Worm (Caenorhabditis elegans) whole organism, mixed stage, embryonic: Measurements from ENCODE around the gene ghi-1.
A peak's percentile ranks its signal among the peaks of the same experiment; 100 is the strongest.

Experiments
- blmp-1 ChIP-seq: fragments of 150-350 bp; optimal IDR thresholded peaks from 2 replicates; lab custom pipeline; 2014; ENCODE audit warnings: missing biosample characterization, missing genetic modification characterization
- ceh-39 ChIP-seq: fragments of 150-350 bp; optimal IDR thresholded peaks from 2 replicates; lab custom pipeline; 2014; ENCODE audit warnings: missing biosample characterization, missing genetic modification characterization
- ceh-43 ChIP-seq: fragments of 200-800 bp; sonication (Bioruptor generic); optimal IDR thresholded peaks from 2 replicates; lab custom pipeline; 2018; ENCODE audit warnings: mild to moderate bottlenecking, missing genetic modification characterization, moderate library complexity, missing compliant biosample characterization
- ces-1 ChIP-seq: fragments of 150-350 bp; optimal IDR thresholded peaks from 2 replicates; lab custom pipeline; 2014; ENCODE audit warnings: missing biosample characterization, missing genetic modification reagents, missing genetic modification characterization
- cnd-1 ChIP-seq: fragments of 200-800 bp; sonication (Bioruptor generic); optimal IDR thresholded peaks from 2 replicates; lab custom pipeline; 2018; ENCODE audit warnings: mild to moderate bottlenecking, missing genetic modification characterization, missing compliant biosample characterization
- drap-1 ChIP-seq: fragments of 200-800 bp; sonication (Bioruptor generic); optimal IDR thresholded peaks from 3 replicates; lab custom pipeline; 2018; ENCODE audit warnings: mild to moderate bottlenecking, missing genetic modification characterization, missing compliant biosample characterization
- elt-1 ChIP-seq: sonication (generic microtip); optimal IDR thresholded peaks from 2 replicates; lab custom pipeline; 2017; ENCODE audit warnings: missing genetic modification characterization, mild to moderate bottlenecking, missing compliant biosample characterization, antibody characterized with exemption, moderate library complexity, borderline replicate concordance; ENCODE audit not compliant: insufficient read depth
- elt-3 ChIP-seq: fragments of 150-350 bp; optimal IDR thresholded peaks from 2 replicates; lab custom pipeline; 2014; ENCODE audit warnings: missing biosample characterization, missing genetic modification characterization
- ham-2 ChIP-seq: fragments of 200-800 bp; sonication (Bioruptor generic); optimal IDR thresholded peaks from 2 replicates; lab custom pipeline; 2018; ENCODE audit warnings: mild to moderate bottlenecking, missing genetic modification characterization, missing compliant biosample characterization
- hlh-1 ChIP-seq: fragments of 150-350 bp; optimal IDR thresholded peaks from 2 replicates; lab custom pipeline; 2014; ENCODE audit warnings: missing biosample characterization, missing genetic modification reagents, missing genetic modification characterization
- lin-13 ChIP-seq: fragments of 150-350 bp; optimal IDR thresholded peaks from 2 replicates; lab custom pipeline; 2014; ENCODE audit warnings: missing biosample characterization, missing genetic modification characterization
- lin-32 ChIP-seq: fragments of 200-800 bp; sonication (Bioruptor generic); optimal IDR thresholded peaks from 2 replicates; lab custom pipeline; 2018; ENCODE audit warnings: mild to moderate bottlenecking, missing genetic modification characterization, missing compliant biosample characterization
- lsy-2 ChIP-seq: fragments of 150-350 bp; optimal IDR thresholded peaks from 2 replicates; lab custom pipeline; 2014; ENCODE audit warnings: missing biosample characterization, missing genetic modification characterization
- mab-5 ChIP-seq: fragments of 150-350 bp; optimal IDR thresholded peaks from 2 replicates; lab custom pipeline; 2014; ENCODE audit warnings: missing biosample characterization, missing genetic modification characterization
- mep-1 ChIP-seq: fragments of 150-350 bp; optimal IDR thresholded peaks from 2 replicates; lab custom pipeline; 2017; ENCODE audit warnings: missing biosample characterization, missing genetic modification reagents, missing genetic modification characterization, inconsistent platforms
- nhr-12 ChIP-seq: fragments of 150-350 bp; optimal IDR thresholded peaks from 2 replicates; lab custom pipeline; 2014; ENCODE audit warnings: missing biosample characterization, missing genetic modification characterization
- nhr-2 ChIP-seq: fragments of 150-350 bp; optimal IDR thresholded peaks from 2 replicates; lab custom pipeline; 2014; ENCODE audit warnings: missing biosample characterization, missing genetic modification characterization
- nhr-237 ChIP-seq: fragments of 150-350 bp; optimal IDR thresholded peaks from 2 replicates; lab custom pipeline; 2014; ENCODE audit warnings: missing biosample characterization, missing genetic modification characterization
- nhr-28 ChIP-seq: fragments of 150-350 bp; optimal IDR thresholded peaks from 2 replicates; lab custom pipeline; 2014; ENCODE audit warnings: missing biosample characterization, missing genetic modification characterization
- nhr-76 ChIP-seq: sonication (generic microtip); optimal IDR thresholded peaks from 2 replicates; lab custom pipeline; 2017; ENCODE audit warnings: missing biosample characterization, missing genetic modification characterization
- pha-4 ChIP-seq: fragments of 150-350 bp; optimal IDR thresholded peaks from 2 replicates; lab custom pipeline; 2018; ENCODE audit warnings: missing biosample characterization, missing genetic modification reagents, missing genetic modification characterization
- sem-2 ChIP-seq: fragments of 200-800 bp; sonication (Bioruptor generic); optimal IDR thresholded peaks from 2 replicates; lab custom pipeline; 2018; ENCODE audit warnings: mild to moderate bottlenecking, missing genetic modification characterization, missing compliant biosample characterization
- sptf-1 ChIP-seq: sonication (generic microtip); optimal IDR thresholded peaks from 2 replicates; lab custom pipeline; 2017; ENCODE audit warnings: mild to moderate bottlenecking, missing genetic modification characterization, moderate library complexity, missing compliant biosample characterization
- unc-120 ChIP-seq: sonication (generic microtip); optimal IDR thresholded peaks from 2 replicates; lab custom pipeline; 2017; ENCODE audit warnings: missing genetic modification characterization, missing compliant biosample characterization; ENCODE audit not compliant: poor library complexity, severe bottlenecking
- unc-39 ChIP-seq: fragments of 150-350 bp; optimal IDR thresholded peaks from 2 replicates; lab custom pipeline; 2014; ENCODE audit warnings: missing biosample characterization, missing genetic modification characterization
- unc-62 ChIP-seq: fragments of 150-350 bp; optimal IDR thresholded peaks from 2 replicates; lab custom pipeline; 2014; ENCODE audit warnings: missing biosample characterization, missing genetic modification reagents, missing genetic modification characterization
- ztf-11 ChIP-seq: fragments of 150-350 bp; optimal IDR thresholded peaks from 2 replicates; lab custom pipeline; 2014; ENCODE audit warnings: missing biosample characterization, missing genetic modification characterization

The ghi-1 gene

DNA sequence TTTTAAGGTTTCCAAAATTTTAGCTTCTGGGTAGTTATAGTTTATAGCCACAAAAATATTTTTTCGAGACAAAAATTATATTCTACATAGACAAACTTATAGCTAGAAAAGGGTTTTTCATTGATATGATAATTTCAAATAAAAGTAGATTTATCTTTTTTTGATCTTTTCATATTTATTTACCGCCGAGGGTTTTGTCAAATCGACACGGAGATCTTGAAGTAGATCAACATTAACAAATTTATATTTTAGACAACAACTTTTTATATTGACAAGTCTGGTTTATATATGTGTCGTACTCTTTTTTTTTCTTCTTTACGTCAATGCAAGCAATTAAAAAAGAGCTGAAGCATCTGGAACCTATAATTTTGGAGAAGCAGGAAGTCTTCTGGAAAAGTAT lies 12.3 kb downstream of the ghi-1 start:
- no peak for TF ChIP-seq ces-1 (GFP tag; lab: Kevin White, UChicago)
- TF ChIP-seq nhr-237, result no peak
- no peak for TF ChIP-seq unc-120
- TF ChIP-seq unc-62, result no peak
- TF ChIP-seq ztf-11 (tag; lab: Kevin White, UChicago), result no peak
- TF ChIP-seq sptf-1 (tag; lab: Kevin White, UChicago), result no peak
- no peak for TF ChIP-seq elt-3 (tag; lab: Kevin White, UChicago)
- no peak for TF ChIP-seq sem-2 (GFP tag; lab: Kevin White, UChicago)
- TF ChIP-seq mep-1 (tag; lab: Kevin White, UChicago), result no peak
- TF ChIP-seq mab-5, result no peak
- TF ChIP-seq cnd-1 (tag; lab: Kevin White, UChicago), result no peak
- no peak for TF ChIP-seq lin-32 (GFP tag; lab: Kevin White, UChicago)
- no peak for TF ChIP-seq drap-1 (GFP tag; lab: Kevin White, UChicago)
- no peak for TF ChIP-seq ham-2 (GFP tag; lab: Kevin White, UChicago)
- no peak for TF ChIP-seq nhr-76 (tag; lab: Kevin White, UChicago)
- no peak for TF ChIP-seq nhr-2 (tag; lab: Kevin White, UChicago)
- TF ChIP-seq nhr-12 (tag; lab: Kevin White, UChicago), result no peak
- TF ChIP-seq, all 35 proteins: peak for 0

DNA sequence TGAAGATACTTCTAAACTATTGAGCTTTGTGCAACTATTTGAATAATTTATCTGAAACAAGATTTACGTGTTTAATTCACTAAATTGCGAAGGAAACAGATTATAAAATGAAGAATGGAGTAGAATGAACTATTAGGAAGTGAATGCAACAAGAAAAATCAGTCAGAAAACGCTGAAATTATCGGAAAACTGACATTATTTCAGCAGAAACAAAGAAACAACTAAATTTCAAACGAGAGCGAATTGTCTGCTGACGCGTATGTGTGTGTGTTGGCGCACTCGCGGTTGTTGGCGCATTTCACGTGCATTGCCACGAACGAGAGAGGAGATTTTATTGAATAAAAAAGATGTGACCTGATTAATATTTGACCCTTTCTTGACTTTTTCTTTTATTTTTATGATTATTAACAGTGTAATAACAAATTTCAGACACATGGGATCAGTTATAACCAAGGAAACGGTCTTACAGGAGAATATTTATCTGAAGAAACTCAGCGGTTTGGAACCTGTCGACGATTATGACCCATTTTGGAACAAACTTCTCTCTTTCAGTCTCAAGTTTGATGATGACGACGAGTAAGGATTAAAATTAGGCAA lies 29.4 kb downstream of the ghi-1 start, which contains the start of the genes trr-1 and C47D12.2:
trr-1 (minus strand) TSS at position 51 of the 597 bp plus-strand sequence.
C47D12.2 (plus strand) TSS at position 430 of the 597 bp plus-strand sequence.
- TF ChIP-seq pha-4 (tag; lab: Kevin White, UChicago), result peak; percentile 49
- peak; percentile 72 for TF ChIP-seq lin-13 (tag; lab: Kevin White, UChicago)
- no peak for TF ChIP-seq cnd-1 (tag; lab: Kevin White, UChicago)

DNA sequence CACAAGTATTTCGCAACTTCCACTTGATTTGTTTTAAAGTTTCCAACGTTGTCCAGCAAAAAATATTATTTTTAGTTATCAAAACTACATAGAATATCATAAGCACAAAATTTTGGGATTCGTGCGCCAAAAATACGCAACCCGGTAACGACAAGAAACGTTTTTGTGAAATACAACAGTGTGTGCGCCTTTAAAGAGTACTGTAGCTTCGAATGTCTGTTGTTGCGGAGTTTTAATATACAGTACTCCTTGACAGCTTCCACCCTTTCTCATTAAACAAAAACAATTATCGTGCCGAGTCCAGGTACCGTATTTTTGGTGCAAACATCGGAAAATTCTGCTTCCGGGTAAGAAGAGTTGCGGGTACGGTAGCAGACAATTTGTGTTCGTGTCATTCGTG lies 33.7 kb downstream of the ghi-1 start:
- no peak for TF ChIP-seq nhr-2 (tag; lab: Kevin White, UChicago)
- TF ChIP-seq mab-5, result no peak
- no peak for TF ChIP-seq unc-120
- TF ChIP-seq, all 35 proteins: peak for 0

DNA sequence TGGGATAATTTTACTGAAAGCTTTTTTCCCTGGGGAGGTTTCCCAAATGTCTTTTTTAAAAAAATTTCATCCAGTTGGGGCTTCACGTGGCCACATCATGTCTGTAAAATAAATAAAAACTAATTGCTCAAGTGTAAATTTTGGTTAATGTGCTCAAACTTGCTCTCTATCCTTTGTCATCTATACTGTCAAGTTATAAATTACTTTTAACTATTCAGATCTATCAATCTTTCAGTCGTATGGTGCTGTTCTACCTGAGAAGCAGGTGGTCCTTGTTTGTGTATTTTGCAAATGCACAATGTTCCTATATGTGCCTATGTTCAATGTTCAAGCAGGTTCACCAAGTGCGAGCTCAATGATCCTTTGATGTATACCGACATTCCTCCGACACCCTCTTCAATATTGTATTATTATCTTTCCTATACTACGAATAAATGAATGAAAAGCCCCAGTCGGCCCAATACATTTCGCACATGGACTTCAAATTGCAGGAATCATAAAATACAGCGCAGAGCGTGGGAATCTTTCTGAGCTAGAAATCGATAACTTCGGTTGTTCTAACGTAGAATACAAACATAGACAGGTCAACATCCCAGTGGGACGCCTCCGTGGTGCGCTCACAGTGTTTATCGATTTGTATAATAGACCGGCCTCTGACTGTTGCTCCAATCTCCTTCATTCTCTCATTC lies 34.7 kb downstream of the ghi-1 start, which contains the start of the genes sfxn-1.4 and C47D12.4:
sfxn-1.4 (minus strand) TSS at position 101 of the 689 bp plus-strand sequence.
C47D12.4 (plus strand) TSS at position 639 of the 689 bp plus-strand sequence.
- TF ChIP-seq unc-120 (no peak), unc-39 (no peak), elt-1 (no peak), ceh-39 (peak; percentile 1)

DNA sequence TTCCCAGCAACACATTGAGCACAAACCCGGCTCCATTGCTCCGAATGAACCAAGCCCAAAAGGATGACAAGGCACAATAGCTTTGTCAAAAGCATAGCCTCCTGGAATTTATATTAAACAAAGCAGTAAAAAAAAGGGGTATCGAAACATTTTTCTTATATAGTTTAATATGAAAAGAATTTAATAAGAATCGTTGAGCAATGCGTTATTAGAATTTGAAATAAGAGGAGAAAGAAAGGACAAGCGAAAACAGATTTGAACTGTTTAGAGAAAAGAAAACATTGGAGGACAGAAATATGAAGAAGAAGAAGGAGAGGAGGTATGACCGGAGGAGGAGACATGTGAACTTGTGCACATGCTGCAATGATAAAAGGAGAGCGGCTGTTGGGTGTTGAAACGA lies 38.6 kb downstream of the ghi-1 start, which contains the start of gene C47D12.5:
C47D12.5 (minus strand) TSS at position 101 of the 400 bp plus-strand sequence.
- no peak for TF ChIP-seq ceh-43 (GFP tag; lab: Kevin White, UChicago)
- no peak for TF ChIP-seq lsy-2
- TF ChIP-seq blmp-1 (tag; lab: Kevin White, UChicago), result no peak
- TF ChIP-seq unc-39, result no peak
- TF ChIP-seq hlh-1 (tag; lab: Kevin White, UChicago), result no peak
- TF ChIP-seq pha-4 (tag; lab: Kevin White, UChicago), result no peak

DNA sequence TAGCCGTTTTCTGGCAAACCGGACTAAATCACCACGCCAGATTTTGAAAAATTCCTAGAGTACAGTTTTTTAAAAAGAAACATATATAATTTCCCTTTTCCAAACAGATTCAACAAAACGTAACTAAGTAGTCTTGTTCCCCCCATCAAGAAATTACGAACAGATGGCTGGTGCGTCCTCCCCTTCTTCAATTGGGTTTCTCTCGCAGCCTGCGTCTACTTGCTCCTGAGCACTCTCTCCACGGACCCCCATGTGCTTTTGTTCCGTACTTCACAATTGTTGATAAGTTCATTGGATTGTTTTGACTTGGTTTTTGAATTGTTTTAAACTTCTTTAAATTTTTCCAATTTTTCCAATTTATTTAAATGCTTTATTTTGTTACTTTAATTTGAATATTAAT lies 41.5 kb downstream of the ghi-1 start:
- TF ChIP-seq ces-1 (GFP tag; lab: Kevin White, UChicago), result peak; percentile 79
- no peak for TF ChIP-seq sptf-1 (tag; lab: Kevin White, UChicago)
- no peak for TF ChIP-seq mab-5
- no peak for TF ChIP-seq unc-39
- TF ChIP-seq cnd-1 (tag; lab: Kevin White, UChicago), result peak; percentile 70
- TF ChIP-seq nhr-237, result no peak
- TF ChIP-seq unc-120, result peak; percentile 46

DNA sequence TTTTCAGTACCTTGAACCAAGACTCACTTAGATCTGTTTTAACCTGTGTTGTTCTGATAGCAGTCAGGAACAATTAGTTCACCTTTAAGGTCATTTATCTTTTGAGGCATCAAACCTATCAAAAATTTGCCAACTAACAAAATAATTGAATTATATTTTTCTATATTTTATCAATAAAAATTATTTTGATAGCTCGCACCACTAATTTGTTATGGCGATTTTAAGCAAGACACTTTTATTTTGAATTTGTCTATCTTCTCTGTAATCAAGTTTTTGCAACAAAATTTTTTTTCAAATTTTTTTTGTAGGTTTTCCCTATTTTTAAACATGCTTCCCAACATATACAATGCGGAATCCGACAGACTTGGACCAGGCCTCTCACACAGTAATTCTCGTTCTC lies 42.1 kb downstream of the ghi-1 start, which contains the start of gene kel-1:
kel-1 (plus strand) TSS at position 301 of the 400 bp plus-strand sequence.
- TF ChIP-seq nhr-28 (tag; lab: Kevin White, UChicago) (no peak), ceh-39 (no peak), ham-2 (GFP tag; lab: Kevin White, UChicago) (no peak), ztf-11 (tag; lab: Kevin White, UChicago) (no peak)
